Fruit fly (Drosophila melanogaster): ENCODE data around the gene r-cup.

The r-cup gene

dm6 chrX:21031819-21032261 lies 6.2 kb upstream of the r-cup start, which contains the start of gene CG1529:
TSS of gene CG1529 (minus strand) at chrX:21031950.
- TF ChIP-seq CG8159 (tag; optimal IDR thresholded peaks at IDR 0.05) (peak; percentile 8), Ets98B (GFP tag; IDR thresholded peaks at IDR 0.05) (no peak)

- peak; percentile 6; the same call in 1 of the 2 replicates for TF ChIP-seq Ets98B (GFP tag; IDR thresholded peaks at IDR 0.05)
- no peak for TF ChIP-seq fd96Ca (GFP tag; IDR thresholded peaks at IDR 0.05)
- 0 out of 2 replicates have a peak, but pooled peaks have one; percentile 25 for TF ChIP-seq CG32121 (GFP tag; IDR thresholded peaks at IDR 0.05)
- TF ChIP-seq EcR (GFP tag; optimal IDR thresholded peaks at IDR 0.05) = peak; percentile 30
- no peak for TF ChIP-seq CG8159 (tag; optimal IDR thresholded peaks at IDR 0.05)
- TF ChIP-seq Pif1A (GFP tag; optimal IDR thresholded peaks at IDR 0.05) = peak; percentile 40
- no peak for TF ChIP-seq CG9948 (tag; optimal IDR thresholded peaks at IDR 0.05)
Observed at dm6 chrX:21027929-21028575, 2.4 kb upstream of the r-cup start, which contains the start of gene CG1532. TSS of gene CG1532 (minus strand) at chrX:21028361.

dm6 chrX:21017568-21017967 lies 8.1 kb downstream of the r-cup start:
- TF ChIP-seq CG9948 (tag; optimal IDR thresholded peaks at IDR 0.05) = no peak
- TF ChIP-seq Snoo (tag; optimal IDR thresholded peaks at IDR 0.05) = no peak

- TF ChIP-seq gl (tag; optimal IDR thresholded peaks at IDR 0.05) = no peak
- no peak for TF ChIP-seq CG12605 (GFP tag; IDR thresholded peaks at IDR 0.05)
- TF ChIP-seq CG32121 (GFP tag; IDR thresholded peaks at IDR 0.05) = no peak
- TF ChIP-seq CG17806 (tag; optimal IDR thresholded peaks at IDR 0.05) = no peak
- no peak for TF ChIP-seq CG10348 (GFP tag; IDR thresholded peaks at IDR 0.05)
- no peak for TF ChIP-seq fd96Ca (GFP tag; IDR thresholded peaks at IDR 0.05)
- TF ChIP-seq CG34367 (tag; optimal IDR thresholded peaks at IDR 0.05) = peak; percentile 11
- TF ChIP-seq CG8301 (tag; optimal IDR thresholded peaks at IDR 0.05) = peak; percentile 35
- TF ChIP-seq CG15710 (tag; optimal IDR thresholded peaks at IDR 0.05) = peak; percentile 42
- TF ChIP-seq Ets98B (GFP tag; IDR thresholded peaks at IDR 0.05) = no peak
- TF ChIP-seq CG9948 (tag; optimal IDR thresholded peaks at IDR 0.05) = peak; percentile 12
- TF ChIP-seq D1 (tag; optimal IDR thresholded peaks at IDR 0.05) = no peak
- peak; percentile 49 for TF ChIP-seq CG14655 (GFP tag; optimal IDR thresholded peaks at IDR 0.05)
- TF ChIP-seq rn (GFP tag; IDR thresholded peaks at IDR 0.05) = no peak
- no peak for TF ChIP-seq CG13204 (GFP tag; optimal IDR thresholded peaks at IDR 0.05)
- no peak for TF ChIP-seq EcR (GFP tag; optimal IDR thresholded peaks at IDR 0.05)
- no peak for TF ChIP-seq Pif1B (GFP tag; optimal IDR thresholded peaks at IDR 0.05)
- TF ChIP-seq Pif1A (GFP tag; optimal IDR thresholded peaks at IDR 0.05) = peak; percentile 26
- TF ChIP-seq CG4496 (GFP tag; IDR thresholded peaks at IDR 0.05) = 0 out of 3 replicates have a peak, but pooled peaks have one; percentile 18
- peak; percentile 54 for TF ChIP-seq CG8159 (tag; optimal IDR thresholded peaks at IDR 0.05)
- no peak for TF ChIP-seq Snoo (tag; optimal IDR thresholded peaks at IDR 0.05)
Observed at dm6 chrX:21010541-21010940, 15.1 kb downstream of the r-cup start.

dm6 chrX:20984386-20984785 lies 41.3 kb downstream of the r-cup start, which contains the start of gene CG11666:
TSS of gene CG11666 (plus strand) at chrX:20984686.
- TF ChIP-seq fd96Ca (GFP tag; IDR thresholded peaks at IDR 0.05) = no peak
- TF ChIP-seq CG4496 (GFP tag; IDR thresholded peaks at IDR 0.05) = no peak
- TF ChIP-seq Pif1A (GFP tag; optimal IDR thresholded peaks at IDR 0.05) = no peak
- no peak for TF ChIP-seq Snoo (tag; optimal IDR thresholded peaks at IDR 0.05)
- no peak for TF ChIP-seq rn (GFP tag; IDR thresholded peaks at IDR 0.05)

dm6 chrX:20977986-20978385 lies 47.7 kb downstream of the r-cup start, which contains the start of gene CG44426:
TSS of gene CG44426 (plus strand) at chrX:20978286.
- TF ChIP-seq fd96Ca (GFP tag; IDR thresholded peaks at IDR 0.05) (no peak), CG17806 (tag; optimal IDR thresholded peaks at IDR 0.05) (no peak), CG12605 (GFP tag; IDR thresholded peaks at IDR 0.05) (no peak), gl (tag; optimal IDR thresholded peaks at IDR 0.05) (no peak), rn (GFP tag; IDR thresholded peaks at IDR 0.05) (no peak), Ets98B (GFP tag; IDR thresholded peaks at IDR 0.05) (no peak), CG8159 (tag; optimal IDR thresholded peaks at IDR 0.05) (no peak), CG15710 (tag; optimal IDR thresholded peaks at IDR 0.05) (no peak), CG10348 (GFP tag; IDR thresholded peaks at IDR 0.05) (no peak), EcR (GFP tag; optimal IDR thresholded peaks at IDR 0.05) (no peak), CG32121 (GFP tag; IDR thresholded peaks at IDR 0.05) (no peak), Pif1A (GFP tag; optimal IDR thresholded peaks at IDR 0.05) (no peak), CG14655 (GFP tag; optimal IDR thresholded peaks at IDR 0.05) (no peak), Pif1B (GFP tag; optimal IDR thresholded peaks at IDR 0.05) (no peak), Snoo (tag; optimal IDR thresholded peaks at IDR 0.05) (no peak), CG34367 (tag; optimal IDR thresholded peaks at IDR 0.05) (no peak), CG4496 (GFP tag; IDR thresholded peaks at IDR 0.05) (no peak), D1 (tag; optimal IDR thresholded peaks at IDR 0.05) (no peak), CG13204 (GFP tag; optimal IDR thresholded peaks at IDR 0.05) (no peak), CG8301 (tag; optimal IDR thresholded peaks at IDR 0.05) (no peak)

All from whole organism, pupa.